Worm (Caenorhabditis elegans): ENCODE data around the gene Y43F8C.7.

- TF ChIP-seq Y116A8C.19 (tag; optimal IDR thresholded peaks at IDR 0.05; ENCODE audit: borderline replicate concordance) (no peak), ces-1 (GFP tag; optimal IDR thresholded peaks at IDR 0.05) (no peak), elt-2 (tag; optimal IDR thresholded peaks at IDR 0.05) (no peak)
Measured at ce11 chrV:19605415-19605814, 38.4 kb downstream of the Y43F8C.7 start.
